Fruit fly (Drosophila melanogaster) S2 (cell line): ENCODE data around the gene CG9286.

Source experiments
- CG8478 ChIP-seq: fragments of >200 bp; optimal IDR thresholded peaks from 2 replicates; lab custom pipeline; 2018
- CTCF ChIP-seq, 2 experiments: fragments of >200 bp; optimal IDR thresholded peaks; 2 replicates each; lab custom pipeline; 2018

DNA sequence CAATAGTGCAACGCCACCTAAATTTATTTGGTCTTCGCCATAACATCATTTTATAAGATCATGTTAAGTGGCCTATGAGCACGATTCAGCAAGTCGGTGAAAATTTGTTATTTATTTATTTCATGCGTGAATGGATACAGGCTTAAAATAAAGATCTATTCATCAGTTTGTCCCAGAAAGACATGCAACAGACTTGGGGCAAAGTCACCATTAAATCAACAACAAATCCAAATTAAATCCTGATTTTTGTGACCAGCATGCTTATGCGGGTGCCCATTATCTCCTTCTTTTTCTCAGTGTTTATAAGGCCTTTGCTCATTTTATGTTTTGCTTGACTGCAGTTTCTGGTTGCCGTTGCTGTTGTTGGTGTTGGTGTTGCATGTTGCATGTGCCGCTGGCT, 27.1 kb downstream of the CG9286 start:
- TF ChIP-seq CG8478 (lab: Kevin White, UChicago), result no peak
- TF ChIP-seq CTCF (optimal IDR thresholded peaks at IDR 0.05; lab: Kevin White, UChicago), result no peak
